Worm (Caenorhabditis elegans) whole organism, L4 larva: ENCODE data around the gene dohh-1.

Experiments used
- gei-8 ChIP-seq: fragments of 200-800 bp; sonication (Bioruptor generic); optimal IDR thresholded peaks from 2 replicates; lab custom pipeline; 2018; ENCODE audit warnings: mild to moderate bottlenecking, missing genetic modification characterization, missing compliant biosample characterization
- snpc-4 ChIP-seq: fragments of 150-350 bp; optimal IDR thresholded peaks from 2 replicates; lab custom pipeline; 2014; ENCODE audit warnings: missing biosample characterization, missing genetic modification characterization

DNA sequence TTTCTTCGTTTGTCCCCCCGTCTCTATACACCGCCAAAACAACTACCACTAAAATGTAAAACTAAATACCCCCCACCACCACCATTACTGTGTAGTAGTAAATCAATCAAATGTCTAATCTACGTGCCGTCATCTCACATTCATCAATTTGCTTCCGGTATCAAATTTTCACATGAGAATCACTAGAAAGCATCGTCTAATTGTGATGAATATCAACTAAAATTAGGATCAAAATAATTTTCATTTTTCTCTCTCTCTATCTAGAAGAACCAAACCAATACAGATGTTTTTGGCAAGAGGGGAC is 33.0 kb upstream of the dohh-1 start:
- TF ChIP-seq snpc-4 (no peak), gei-8 (GFP tag; lab: Kevin White, UChicago) (no peak)
